Fruit fly (Drosophila melanogaster) whole organism, adult: ENCODE measurements around the gene CG13068.

ENCODE experiments used
- CG7101 ChIP-seq: fragments of 200-800 bp; sonication (Bioruptor generic); optimal IDR thresholded peaks from 2 replicates; lab custom pipeline; 2018; ENCODE audit warnings: missing biosample characterization, mild to moderate bottlenecking, missing genetic modification characterization, moderate library complexity
- Crg-1 ChIP-seq: fragments of 200-800 bp; sonication (Bioruptor generic); optimal IDR thresholded peaks from 2 replicates; lab custom pipeline; 2016; ENCODE audit warnings: missing biosample characterization, missing genetic modification characterization
- bab1 ChIP-seq: fragments of 200-800 bp; sonication (Bioruptor generic); optimal IDR thresholded peaks from 3 replicates; lab custom pipeline; 2019; ENCODE audit warnings: missing biosample characterization, mild to moderate bottlenecking, missing genetic modification characterization, moderate library complexity
- cic ChIP-seq: fragments of 200-800 bp; sonication (Bioruptor generic); optimal IDR thresholded peaks from 2 replicates; lab custom pipeline; 2017; ENCODE audit warnings: missing biosample characterization, mild to moderate bottlenecking, missing genetic modification characterization, moderate library complexity
- ovo ChIP-seq: fragments of 200-800 bp; sonication (Bioruptor generic); optimal IDR thresholded peaks from 2 replicates; lab custom pipeline; 2016; ENCODE audit warnings: missing biosample characterization, missing genetic modification characterization
- pad ChIP-seq: fragments of 200-800 bp; sonication (Bioruptor generic); optimal IDR thresholded peaks from 3 replicates; lab custom pipeline; 2017; ENCODE audit warnings: missing biosample characterization, missing genetic modification characterization, mild to moderate bottlenecking, moderate library complexity, missing genetic modification reagents

dm6 chr3L:16288322-16288721 is 19.1 kb downstream of the CG13068 start, which contains the start of gene CG13046:
- TF ChIP-seq cic (no peak), Crg-1 (no peak), CG7101 (no peak), bab1 (no peak), ovo (GFP tag; lab: Kevin White, UChicago) (no peak), pad (no peak)
